Worm (Caenorhabditis elegans) whole organism, L1 larva: ENCODE data around the gene F53B3.5.

ENCODE experiments used
- C16A3.4 ChIP-seq: fragments of 150-350 bp; optimal IDR thresholded peaks from 2 replicates; lab custom pipeline; 2014; ENCODE audit warnings: missing biosample characterization, missing genetic modification characterization
- Y116A8C.19 ChIP-seq: sonication (generic microtip); optimal IDR thresholded peaks from 2 replicates; lab custom pipeline; 2016; ENCODE audit warnings: missing compliant biosample characterization, missing genetic modification characterization, borderline replicate concordance
- blmp-1 ChIP-seq: fragments of 150-350 bp; optimal IDR thresholded peaks from 2 replicates; lab custom pipeline; 2014; ENCODE audit warnings: missing biosample characterization, missing genetic modification characterization
- efl-1 ChIP-seq, 4 experiments: fragments of 150-350 bp; optimal IDR thresholded peaks in 3 of 4; peaks in 1 of 4; 1 replicate in 1 of 4; 2 replicates in 3 of 4; lab custom pipeline; 2014; ENCODE audit warnings: missing biosample characterization in 2 of 4, missing genetic modification characterization in 2 of 4, missing genetic modification reagents in 2 of 4
- elt-3 ChIP-seq, 6 experiments: fragments of 150-350 bp in 1 of 6; sonication (generic microtip); optimal IDR thresholded peaks; 2 replicates each; lab custom pipeline; 2017 to 2018; ENCODE audit warnings: missing biosample characterization in 6 of 6, missing genetic modification characterization in 6 of 6, inconsistent platforms in 1 of 6
- ets-5 ChIP-seq: fragments of 200-800 bp; sonication (Bioruptor generic); IDR thresholded peaks from 2 replicates; pipeline ENCODE4 v1.3.6; 2022; ENCODE audit warnings: missing genetic modification characterization, missing compliant biosample characterization
- grh-1 ChIP-seq: fragments of 200-800 bp; sonication (Bioruptor generic); IDR thresholded peaks from 2 replicates; pipeline ENCODE4 v1.3.6; 2022; ENCODE audit warnings: missing genetic modification reagents, missing genetic modification characterization, missing compliant biosample characterization
- hlh-17 ChIP-seq: fragments of 200-800 bp; sonication (Bioruptor generic); optimal IDR thresholded peaks from 2 replicates; lab custom pipeline; 2018; ENCODE audit warnings: missing genetic modification characterization, mild to moderate bottlenecking, missing compliant biosample characterization, moderate library complexity, borderline replicate concordance
- irx-1 ChIP-seq: sonication (generic microtip); optimal IDR thresholded peaks from 2 replicates; lab custom pipeline; 2016; ENCODE audit warnings: missing genetic modification characterization, missing compliant biosample characterization
- jun-1 ChIP-seq: fragments of 150-350 bp; optimal IDR thresholded peaks from 2 replicates; lab custom pipeline; 2014; ENCODE audit warnings: missing biosample characterization, missing genetic modification reagents, missing genetic modification characterization
- lin-15B ChIP-seq: fragments of 150-350 bp; sonication (generic microtip); optimal IDR thresholded peaks from 3 replicates; lab custom pipeline; 2014; ENCODE audit warnings: missing biosample characterization, missing genetic modification characterization
- lin-35 ChIP-seq, 2 experiments: fragments of 150-350 bp; optimal IDR thresholded peaks; 2 replicates each; lab custom pipeline; 2014; ENCODE audit warnings: missing biosample characterization in 2 of 2, missing genetic modification characterization in 2 of 2, missing genetic modification reagents in 2 of 2
- nhr-47 ChIP-seq: sonication (generic microtip); optimal IDR thresholded peaks from 2 replicates; lab custom pipeline; 2016; ENCODE audit warnings: mild to moderate bottlenecking, missing genetic modification characterization, moderate library complexity, missing compliant biosample characterization
- nhr-76 ChIP-seq: sonication (generic microtip); optimal IDR thresholded peaks from 2 replicates; lab custom pipeline; 2017; ENCODE audit warnings: missing biosample characterization, missing genetic modification characterization
- nhr-90 ChIP-seq: sonication (generic microtip); optimal IDR thresholded peaks from 2 replicates; lab custom pipeline; 2016; ENCODE audit warnings: mild to moderate bottlenecking, missing genetic modification characterization, missing compliant biosample characterization; ENCODE audit not compliant: poor library complexity
- rnt-1 ChIP-seq: sonication (generic microtip); optimal IDR thresholded peaks from 2 replicates; lab custom pipeline; 2016; ENCODE audit warnings: mild to moderate bottlenecking, missing genetic modification characterization, moderate library complexity, missing compliant biosample characterization
- tbx-2 ChIP-seq: sonication (generic microtip); optimal IDR thresholded peaks from 2 replicates; lab custom pipeline; 2016; ENCODE audit warnings: missing genetic modification characterization, missing compliant biosample characterization
- unc-86 ChIP-seq: sonication (generic microtip); optimal IDR thresholded peaks from 2 replicates; lab custom pipeline; 2016; ENCODE audit warnings: missing genetic modification characterization, missing compliant biosample characterization
- ztf-11 ChIP-seq, 2 experiments: sonication (generic microtip); optimal IDR thresholded peaks; 2 replicates each; lab custom pipeline; 2016 to 2017; ENCODE audit warnings: missing genetic modification characterization in 2 of 2, missing biosample characterization in 1 of 2, missing compliant biosample characterization in 1 of 2

Gene F53B3.5

DNA sequence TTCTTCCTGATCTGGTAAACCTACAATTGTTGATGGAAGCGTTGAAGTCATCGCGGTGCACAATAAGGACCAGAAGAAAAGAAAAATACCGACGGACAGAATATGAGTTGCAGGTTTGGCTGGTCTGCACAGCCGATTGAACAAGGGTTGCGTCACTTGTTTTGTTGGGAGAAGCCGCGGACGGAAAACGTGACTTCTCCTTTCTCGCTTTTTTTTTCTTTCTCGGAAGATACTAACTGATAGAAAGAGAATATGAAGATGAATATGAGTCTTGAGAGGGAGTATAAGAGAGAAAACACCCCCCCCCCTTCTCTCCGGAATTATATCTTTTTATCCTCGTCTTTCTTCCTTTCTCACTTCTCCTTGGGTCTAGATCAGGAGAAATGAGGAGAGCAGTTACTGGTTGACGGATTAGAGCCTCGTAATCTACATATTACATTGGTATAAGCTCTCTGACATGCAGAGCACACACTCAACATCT, 51.6 kb downstream of the F53B3.5 start, which contains the start of gene ssr-2 (continued):
- TF ChIP-seq irx-1 (tag; lab: Kevin White, UChicago) = no peak
- TF ChIP-seq rnt-1 = no peak
- no peak for TF ChIP-seq nhr-90 (tag; lab: Kevin White, UChicago)
- no peak for TF ChIP-seq efl-1 (optimal IDR thresholded peaks at IDR 0.05; lab: Kevin White, UChicago)
- TF ChIP-seq efl-1 (GFP tag; optimal IDR thresholded peaks at IDR 0.05 in 1 of 2; lab: Kevin White, UChicago) = peak in 1 of 2 experiments; percentile 51

DNA sequence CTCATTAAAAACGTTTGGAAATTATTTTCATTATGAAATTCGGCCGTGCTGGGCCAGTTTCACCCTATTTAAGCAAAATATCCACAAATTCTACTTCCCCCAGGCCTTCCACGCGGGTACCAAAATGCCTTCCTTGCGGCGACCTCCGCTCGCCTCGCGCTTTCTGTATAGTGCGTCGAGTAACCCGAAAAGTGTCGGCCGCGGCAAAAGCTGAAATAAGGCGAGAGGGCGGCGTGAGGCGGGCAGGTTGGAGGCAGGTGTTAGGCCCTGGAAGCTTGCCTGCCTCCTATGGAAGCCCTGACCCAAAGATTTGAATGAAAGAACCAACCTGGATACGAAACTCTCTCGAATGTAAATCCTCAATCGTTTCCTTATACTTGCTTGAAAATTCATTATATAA, 53.0 kb downstream of the F53B3.5 start:
- TF ChIP-seq grh-1 (GFP tag; lab: Robert Waterston, UW) = no peak
- TF ChIP-seq lin-35 (GFP tag; optimal IDR thresholded peaks at IDR 0.05; lab: Kevin White, UChicago) = no peak
- no peak for TF ChIP-seq ztf-11 (tag; optimal IDR thresholded peaks at IDR 0.05; lab: Kevin White, UChicago)
- TF ChIP-seq C16A3.4 (tag; lab: Kevin White, UChicago) = no peak
- TF ChIP-seq nhr-76 = no peak
- no peak for TF ChIP-seq ets-5 (GFP tag; lab: Robert Waterston, UW)
- TF ChIP-seq unc-86 (tag; lab: Kevin White, UChicago) = no peak
- TF ChIP-seq hlh-17 (GFP tag; lab: Kevin White, UChicago) = no peak
- no peak for TF ChIP-seq Y116A8C.19
- TF ChIP-seq blmp-1 (tag; lab: Kevin White, UChicago) = no peak
- no peak for TF ChIP-seq nhr-47 (tag; lab: Kevin White, UChicago)
- TF ChIP-seq lin-15B (tag; lab: Kevin White, UChicago) = no peak
- no peak for TF ChIP-seq tbx-2 (tag; lab: Kevin White, UChicago)
- TF ChIP-seq jun-1 (tag; lab: Kevin White, UChicago) = no peak
- no peak for TF ChIP-seq elt-3 (tag; optimal IDR thresholded peaks at IDR 0.05; lab: Kevin White, UChicago)
